Worm (Caenorhabditis elegans) whole organism, L4/young adult: ENCODE data around the gene pqn-84.
A peak's percentile ranks its signal among the peaks of the same experiment; 100 is the strongest.

Experiments used
- W03F9.2 ChIP-seq: fragments of 150-350 bp; optimal IDR thresholded peaks from 2 replicates; lab custom pipeline; 2014; ENCODE audit warnings: missing biosample characterization, missing genetic modification characterization
- dao-5 ChIP-seq: sonication (generic microtip); optimal IDR thresholded peaks from 2 replicates; lab custom pipeline; 2016; ENCODE audit warnings: missing genotype, missing genetic modification characterization, moderate library complexity, missing compliant biosample characterization
- him-1 ChIP-seq: sonication (generic microtip); optimal IDR thresholded peaks from 2 replicates; lab custom pipeline; 2016; ENCODE audit warnings: missing genotype, missing genetic modification reagents, missing genetic modification characterization, missing compliant biosample characterization

Gene pqn-84

DNA sequence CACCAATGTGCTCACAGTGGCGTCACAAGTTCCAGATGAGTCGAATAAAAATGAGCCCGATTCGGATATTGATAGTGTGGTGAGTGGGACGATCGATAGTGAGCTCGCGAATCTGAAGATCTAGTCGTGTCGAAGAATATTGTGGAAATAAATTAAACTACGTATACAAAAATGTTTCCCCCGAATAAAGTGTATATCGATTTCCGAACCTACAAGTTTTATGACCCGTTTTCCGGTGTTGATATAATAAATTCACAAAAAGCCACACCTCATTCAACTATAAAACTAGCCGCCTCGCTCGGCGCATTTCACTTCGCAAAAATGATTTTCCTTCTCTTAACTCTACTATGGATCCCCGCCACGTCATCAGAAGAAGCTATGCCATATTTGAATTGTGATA is at the start of gene pqn-84:
Gene pqn-84, plus strand, starts transcription at position 301 of the 400 bp plus-strand sequence.
- TF ChIP-seq him-1 (tag; lab: Kevin White, UChicago) (no peak), W03F9.2 (tag; lab: Kevin White, UChicago) (no peak), dao-5 (tag; lab: Kevin White, UChicago) (no peak)

DNA sequence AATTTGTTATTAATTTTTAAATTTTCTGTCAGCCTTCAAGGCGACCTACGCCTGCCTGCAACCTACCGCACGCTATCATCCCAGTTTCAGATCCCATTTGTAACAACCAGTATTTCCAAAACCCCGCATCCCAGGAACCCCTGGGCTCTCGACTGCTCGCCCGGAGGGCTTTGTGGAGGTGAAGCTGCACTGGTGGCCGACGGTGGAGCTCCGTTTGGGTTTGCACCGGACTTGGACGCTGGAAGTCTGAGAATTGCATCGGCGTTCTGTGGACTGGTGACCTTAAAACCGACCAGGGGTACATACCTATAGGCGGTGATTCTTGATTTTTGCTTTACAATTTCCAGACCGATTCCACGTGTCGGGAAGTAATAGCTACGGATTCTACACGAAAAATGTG is 48.6 kb upstream of the pqn-84 start:
- TF ChIP-seq W03F9.2 (tag; lab: Kevin White, UChicago) (no peak), dao-5 (tag; lab: Kevin White, UChicago) (no peak), him-1 (tag; lab: Kevin White, UChicago) (no peak)

DNA sequence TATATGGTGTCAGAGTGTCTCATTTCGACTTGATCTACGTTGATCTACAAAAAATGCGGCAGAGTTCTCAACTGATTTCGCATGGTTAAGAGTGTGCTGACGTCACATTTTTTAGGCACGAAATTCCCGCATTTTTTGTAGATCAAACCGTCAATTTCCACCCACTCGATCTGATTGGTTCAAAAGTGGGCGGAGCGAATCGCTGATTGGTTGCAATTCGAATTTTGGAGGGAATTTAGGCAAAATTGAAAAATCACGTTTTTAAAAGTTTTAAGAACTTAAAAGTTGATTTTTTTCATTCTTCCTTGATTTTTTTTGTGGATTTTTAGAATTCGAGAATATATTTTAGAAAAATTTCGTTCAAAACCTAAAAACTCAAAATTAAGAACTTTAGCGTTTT is 43.7 kb upstream of the pqn-84 start:
- TF ChIP-seq W03F9.2 (tag; lab: Kevin White, UChicago) (no peak), dao-5 (tag; lab: Kevin White, UChicago) (no peak), him-1 (tag; lab: Kevin White, UChicago) (no peak)

DNA sequence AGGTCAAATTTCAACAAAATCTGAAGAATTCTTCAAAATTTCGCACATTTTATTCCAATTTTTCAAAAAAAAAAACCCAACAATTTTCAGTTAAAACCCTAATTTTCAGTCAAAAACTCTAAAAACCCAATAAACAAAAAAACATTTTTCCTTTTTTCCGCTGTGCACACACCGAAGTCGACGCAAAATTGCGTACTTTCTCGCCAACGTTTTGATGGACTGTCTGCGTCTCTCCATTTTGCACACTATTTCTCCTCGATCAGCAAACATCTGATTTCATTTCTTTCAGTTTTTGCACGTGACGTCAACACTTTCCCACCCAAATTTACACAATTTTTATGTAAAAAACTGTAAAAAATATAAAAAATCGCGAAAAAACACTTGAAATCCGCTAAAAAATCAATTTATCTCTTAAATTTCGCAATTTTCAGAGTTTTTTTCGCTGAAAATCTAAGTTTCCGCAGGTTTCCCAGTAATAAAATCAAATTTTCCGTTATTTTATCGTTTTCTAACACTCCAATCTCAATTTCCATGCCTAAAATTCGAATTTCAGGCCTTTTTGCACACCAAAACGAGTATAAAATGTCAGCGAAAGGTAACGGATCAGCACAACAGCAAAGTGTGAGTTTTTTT is 42.8 kb upstream of the pqn-84 start, which contains the start of gene crh-1:
Gene crh-1, plus strand, starts transcription at position 583 of the 633 bp plus-strand sequence.
- TF ChIP-seq W03F9.2 (tag; lab: Kevin White, UChicago), result peak; percentile 83
- peak; percentile 33 for TF ChIP-seq him-1 (tag; lab: Kevin White, UChicago)
- no peak for TF ChIP-seq dao-5 (tag; lab: Kevin White, UChicago)

DNA sequence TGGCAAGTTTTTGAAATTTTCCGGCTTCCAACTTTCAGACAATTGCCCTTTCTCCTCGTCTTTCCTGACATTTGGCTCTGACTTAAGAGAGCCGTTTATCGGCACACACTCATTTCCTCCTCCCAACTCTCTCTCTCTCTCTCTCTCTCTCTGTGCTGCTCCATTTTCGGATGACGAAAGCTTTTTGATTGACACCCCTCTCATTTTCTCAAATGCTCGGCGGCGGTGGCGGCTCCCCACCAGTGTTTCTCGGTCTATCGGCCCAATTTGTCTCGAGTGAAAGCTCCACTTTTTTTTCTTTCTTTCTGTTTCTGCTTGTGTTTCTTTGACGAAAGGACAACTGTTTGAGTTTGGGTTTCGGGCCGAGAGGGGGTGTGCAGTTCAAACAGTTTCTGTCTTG is 40.3 kb upstream of the pqn-84 start:
- no peak for TF ChIP-seq dao-5 (tag; lab: Kevin White, UChicago)
- no peak for TF ChIP-seq him-1 (tag; lab: Kevin White, UChicago)
- TF ChIP-seq W03F9.2 (tag; lab: Kevin White, UChicago), result no peak

DNA sequence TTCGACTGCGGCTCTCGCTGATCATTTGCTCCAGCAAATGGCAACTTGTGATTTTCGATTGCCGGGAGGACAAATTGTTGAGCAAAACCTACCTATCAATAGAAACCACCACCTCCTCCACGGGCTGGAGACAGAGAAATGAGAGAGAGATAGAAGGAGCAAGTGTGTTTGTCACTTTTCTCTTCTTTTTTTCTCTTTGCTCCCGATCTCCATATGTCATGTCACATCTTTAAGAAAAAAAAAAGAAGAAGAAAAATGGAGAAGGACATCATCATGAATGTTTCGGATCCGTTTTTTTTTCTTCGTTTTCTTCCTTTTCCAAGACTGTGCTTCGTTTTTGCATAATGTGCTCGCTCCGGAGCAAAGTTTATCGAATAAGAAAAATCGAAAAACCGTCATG is 39.3 kb upstream of the pqn-84 start:
- no peak for TF ChIP-seq W03F9.2 (tag; lab: Kevin White, UChicago)
- TF ChIP-seq dao-5 (tag; lab: Kevin White, UChicago), result no peak
- no peak for TF ChIP-seq him-1 (tag; lab: Kevin White, UChicago)

DNA sequence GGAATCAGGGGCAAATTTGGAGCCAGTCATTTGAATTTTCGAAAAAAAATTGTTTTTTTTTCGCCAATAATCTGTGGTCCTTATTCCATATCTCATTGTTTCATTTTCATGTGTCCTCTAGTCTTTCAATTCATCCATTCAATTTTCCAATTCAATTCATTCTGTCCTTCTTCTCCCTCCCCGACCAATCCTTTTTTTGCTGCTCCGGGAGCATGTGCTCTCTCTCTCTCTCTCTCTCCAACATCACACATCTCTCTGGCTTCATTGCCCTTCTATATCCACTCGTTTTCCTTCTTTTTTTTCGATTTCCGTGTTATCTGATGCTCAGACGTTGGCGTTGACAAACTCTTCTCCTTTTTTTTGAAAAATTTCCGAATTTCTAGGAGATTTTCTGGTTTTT is 36.7 kb upstream of the pqn-84 start:
- TF ChIP-seq dao-5 (tag; lab: Kevin White, UChicago) (no peak), him-1 (tag; lab: Kevin White, UChicago) (no peak), W03F9.2 (tag; lab: Kevin White, UChicago) (no peak)

DNA sequence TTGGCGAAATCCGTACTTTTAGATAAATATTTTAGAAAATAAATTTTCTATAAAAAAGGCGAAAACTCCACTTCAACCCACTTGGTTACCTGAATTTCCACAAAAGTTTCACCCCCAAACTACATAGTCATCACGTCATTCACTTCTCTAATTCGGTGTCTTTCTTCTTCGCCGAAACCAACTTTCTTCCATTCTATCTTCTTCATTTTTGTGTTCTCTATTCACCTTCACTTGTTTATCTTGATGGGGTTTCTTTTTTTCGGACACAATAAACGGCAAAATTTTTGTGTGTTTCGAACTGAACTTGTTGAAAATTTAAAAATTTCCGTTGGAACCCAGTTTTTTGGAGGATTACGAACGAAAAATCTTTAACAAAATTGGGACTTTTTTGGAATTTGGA is 33.2 kb upstream of the pqn-84 start:
- TF ChIP-seq W03F9.2 (tag; lab: Kevin White, UChicago) (no peak), him-1 (tag; lab: Kevin White, UChicago) (no peak), dao-5 (tag; lab: Kevin White, UChicago) (no peak)

DNA sequence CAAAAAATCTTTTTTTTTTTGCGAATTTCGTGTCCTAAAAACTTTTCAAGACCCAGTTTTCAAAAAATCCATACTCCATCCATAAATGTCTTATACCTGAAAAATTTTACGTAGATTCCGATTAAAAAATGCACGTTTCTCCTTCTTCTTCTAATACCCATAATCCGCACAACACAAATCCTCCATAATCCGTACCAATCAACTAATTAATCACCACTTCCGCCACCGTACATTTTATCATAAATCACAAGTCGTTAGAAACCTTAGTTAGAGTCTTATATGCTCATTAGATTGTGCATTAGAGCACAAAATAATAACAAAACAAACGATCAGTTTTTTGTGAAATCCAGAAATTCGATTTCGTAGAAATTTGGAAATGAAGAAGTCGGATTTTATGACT is 31.1 kb upstream of the pqn-84 start:
- TF ChIP-seq dao-5 (tag; lab: Kevin White, UChicago), result no peak
- TF ChIP-seq W03F9.2 (tag; lab: Kevin White, UChicago), result no peak
- no peak for TF ChIP-seq him-1 (tag; lab: Kevin White, UChicago)

DNA sequence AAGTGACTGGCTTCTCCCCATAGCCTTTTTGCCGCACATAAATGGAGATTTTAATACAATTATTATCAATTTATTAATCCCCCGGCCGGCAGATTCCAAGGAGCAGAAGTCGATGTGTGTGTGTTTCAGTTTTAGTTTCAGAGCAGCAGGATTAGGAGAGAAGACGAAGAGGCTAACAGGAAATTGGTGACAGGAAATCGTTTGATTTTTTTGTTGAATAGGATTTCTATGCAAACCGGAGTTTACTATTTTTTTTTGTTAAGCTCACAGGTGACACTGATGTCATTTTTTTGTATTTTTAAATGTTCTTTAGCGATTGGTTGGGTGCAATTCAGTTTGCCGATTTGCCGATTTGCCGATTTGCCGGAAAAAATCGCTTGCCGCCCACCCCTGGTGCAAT is 19.5 kb upstream of the pqn-84 start:
- TF ChIP-seq dao-5 (tag; lab: Kevin White, UChicago) (no peak), him-1 (tag; lab: Kevin White, UChicago) (no peak), W03F9.2 (tag; lab: Kevin White, UChicago) (no peak)

DNA sequence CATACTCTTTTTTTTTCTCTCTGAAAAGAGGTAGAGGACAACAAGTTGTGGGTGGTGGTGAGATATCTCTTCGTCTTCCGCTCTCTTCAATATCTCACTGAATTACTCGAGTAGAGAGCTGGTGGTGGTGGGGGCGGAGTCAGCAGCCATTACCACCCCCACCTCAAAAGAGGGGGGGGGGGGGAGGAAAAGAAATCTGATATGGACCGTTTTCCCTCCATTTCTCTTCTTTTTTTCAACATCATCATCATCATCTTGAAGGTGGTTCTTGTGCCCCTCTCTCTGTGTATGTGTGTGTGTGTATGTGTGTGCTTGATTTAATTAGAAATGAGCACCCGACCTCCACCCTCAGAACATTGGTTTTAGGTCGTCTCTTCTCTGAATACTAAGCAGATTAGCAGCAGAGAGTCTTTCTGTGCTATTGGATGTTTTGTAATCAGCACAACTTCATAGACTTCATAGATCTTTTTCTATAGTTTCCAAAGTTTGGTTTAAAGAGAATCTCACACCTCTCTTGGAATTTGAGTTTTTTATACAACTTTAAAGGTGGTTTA is 18.5 kb upstream of the pqn-84 start:
- TF ChIP-seq him-1 (tag; lab: Kevin White, UChicago) (no peak), dao-5 (tag; lab: Kevin White, UChicago) (no peak), W03F9.2 (tag; lab: Kevin White, UChicago) (no peak)

DNA sequence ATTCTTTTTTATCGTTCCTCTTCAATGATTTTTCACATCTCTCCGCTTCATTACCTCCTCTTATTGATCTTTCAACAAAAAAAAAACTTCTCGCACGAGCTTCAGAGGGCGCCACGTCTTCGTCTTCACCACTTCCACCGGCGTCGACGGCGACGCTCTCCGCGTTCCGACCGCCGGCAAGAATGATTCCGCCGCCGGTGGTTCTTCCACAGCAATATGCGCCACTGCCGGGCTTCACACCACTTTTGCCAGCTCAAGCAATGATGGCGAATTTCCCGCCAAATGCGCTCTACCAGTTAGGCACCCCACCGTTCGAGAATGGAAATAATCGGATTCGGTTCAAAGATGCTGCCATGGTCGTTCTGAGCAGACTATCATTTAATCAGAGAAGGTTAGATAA is 17.0 kb upstream of the pqn-84 start:
- no peak for TF ChIP-seq dao-5 (tag; lab: Kevin White, UChicago)
- no peak for TF ChIP-seq W03F9.2 (tag; lab: Kevin White, UChicago)
- no peak for TF ChIP-seq him-1 (tag; lab: Kevin White, UChicago)

DNA sequence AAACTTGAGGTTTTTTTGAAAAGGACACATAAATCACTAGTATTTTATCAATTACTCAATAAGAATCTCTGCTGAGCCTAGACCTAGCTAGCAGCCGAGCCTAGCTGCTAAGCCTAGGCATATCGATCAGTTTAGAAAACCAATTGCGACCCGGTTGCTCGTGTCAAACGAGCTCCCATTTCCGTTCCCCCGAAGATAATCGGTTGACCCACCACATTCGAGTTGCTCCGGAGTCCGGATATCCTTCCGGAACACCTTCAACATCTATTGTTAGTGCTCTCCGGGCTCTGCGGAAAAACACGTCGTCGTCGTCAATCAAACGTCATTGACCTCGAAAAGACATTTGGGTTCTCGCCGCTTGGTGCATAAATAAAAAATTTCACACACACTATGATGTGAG is 16.3 kb upstream of the pqn-84 start:
- TF ChIP-seq dao-5 (tag; lab: Kevin White, UChicago) (no peak), W03F9.2 (tag; lab: Kevin White, UChicago) (no peak), him-1 (tag; lab: Kevin White, UChicago) (no peak)

DNA sequence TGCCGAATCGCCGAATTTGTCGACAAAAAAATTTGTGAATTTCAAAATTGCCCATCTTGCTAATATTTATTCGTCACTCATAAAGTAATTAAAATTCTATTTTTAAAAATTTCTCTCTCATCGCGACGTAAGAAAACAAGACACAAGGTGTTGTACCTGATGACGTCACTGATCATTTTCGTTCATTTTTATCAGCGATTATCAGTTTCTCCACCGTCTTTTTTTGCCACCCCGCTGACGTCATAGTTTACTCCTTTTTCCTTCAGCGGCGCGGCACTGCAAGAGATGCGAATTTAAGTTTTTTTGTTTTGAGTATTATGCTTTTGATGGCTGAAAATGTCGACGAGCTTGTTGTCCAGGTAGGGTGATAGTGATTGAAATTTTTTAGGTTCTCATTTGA is 15.3 kb upstream of the pqn-84 start:
- no peak for TF ChIP-seq him-1 (tag; lab: Kevin White, UChicago)
- no peak for TF ChIP-seq dao-5 (tag; lab: Kevin White, UChicago)
- TF ChIP-seq W03F9.2 (tag; lab: Kevin White, UChicago), result no peak
